Worm (Caenorhabditis elegans): ENCODE measurements around the gene D2062.5.

ce11 chrII:2611009-2611408, 11.6 kb upstream of the D2062.5 start:
- TF ChIP-seq nhr-237 (tag; optimal IDR thresholded peaks at IDR 0.05) (no peak), lsy-2 (tag; optimal IDR thresholded peaks at IDR 0.05) (no peak), C34B4.2 (tag; optimal IDR thresholded peaks at IDR 0.05) (no peak), zag-1 (tag; optimal IDR thresholded peaks at IDR 0.05) (no peak), ceh-8 (GFP tag; optimal IDR thresholded peaks at IDR 0.05) (no peak), grh-1 (GFP tag; IDR thresholded peaks at IDR 0.05) (no peak), jun-1 (tag; optimal IDR thresholded peaks at IDR 0.05) (no peak), elt-2 (tag; optimal IDR thresholded peaks at IDR 0.05) (no peak), mab-9 (GFP tag; IDR thresholded peaks at IDR 0.05) (no peak), pax-3 (tag; optimal IDR thresholded peaks at IDR 0.05) (no peak)

All from whole organism, L1 larva.